Worm (Caenorhabditis elegans): ENCODE data around the gene R08C7.8.

The R08C7.8 gene

DNA sequence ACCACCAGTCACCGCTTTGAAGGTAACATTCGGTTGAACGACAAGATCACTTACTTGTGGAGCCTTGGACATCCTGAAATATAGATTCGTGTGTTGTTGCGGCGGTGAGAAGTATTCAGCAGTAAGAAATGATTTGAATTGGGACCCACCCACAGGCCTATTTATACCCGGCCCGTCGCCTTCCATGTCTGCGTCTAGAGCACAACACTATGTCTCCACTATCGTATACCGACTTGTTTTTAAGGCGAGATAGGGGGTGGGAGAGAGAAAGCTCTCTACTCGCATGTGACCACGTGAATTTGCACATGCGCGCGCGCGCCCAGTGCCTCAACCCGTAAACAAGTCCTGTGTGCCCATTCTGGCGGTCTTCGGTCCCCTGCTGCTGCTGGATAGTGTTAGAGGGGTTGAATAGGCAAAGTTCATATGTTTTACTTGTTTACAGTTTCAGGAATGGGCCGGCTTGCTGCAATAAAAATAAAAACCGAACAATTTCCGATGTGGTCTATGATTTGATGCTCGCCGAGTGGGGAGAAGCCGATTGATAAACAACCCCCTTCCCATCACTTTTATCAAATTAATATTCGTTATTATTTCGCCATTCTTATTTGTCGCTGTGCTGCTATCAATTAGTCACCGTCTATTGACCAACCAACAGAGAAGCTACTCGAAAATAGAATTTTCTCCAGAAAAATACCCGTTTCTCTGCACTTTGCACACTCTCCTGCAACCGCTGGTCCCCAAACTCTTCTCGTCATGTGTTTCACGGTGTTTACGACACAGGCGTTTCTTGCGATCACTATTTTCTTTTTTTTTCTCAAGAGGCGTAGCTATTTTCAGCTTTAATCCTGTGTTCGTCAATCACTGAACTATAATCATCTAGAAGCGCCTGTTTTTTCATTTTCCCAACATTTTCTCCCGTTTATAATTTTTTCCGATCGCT is 35.7 kb upstream of the R08C7.8 start (continued):
- TF ChIP-seq mep-1 (tag; optimal IDR thresholded peaks at IDR 0.05) (peak; percentile 39), nhr-85 (tag) (peak; percentile 71), unc-98 (GFP tag; IDR thresholded peaks at IDR 0.05) (0 out of 2 replicates have a peak, but pooled peaks have one; percentile 26), xbp-1 (tag; optimal IDR thresholded peaks at IDR 0.05) (peak; percentile 30), tbx-2 (tag; optimal IDR thresholded peaks at IDR 0.05) (peak; percentile 63), nhr-12 (tag; optimal IDR thresholded peaks at IDR 0.05) (no peak), lin-14 (GFP tag; optimal IDR thresholded peaks at IDR 0.05) (peak; percentile 94), zip-4 (GFP tag; optimal IDR thresholded peaks at IDR 0.05) (peak; percentile 36), fos-1 (tag; optimal IDR thresholded peaks at IDR 0.05) (no peak), nhr-71 (tag; optimal IDR thresholded peaks at IDR 0.05) (peak; percentile 84)

DNA sequence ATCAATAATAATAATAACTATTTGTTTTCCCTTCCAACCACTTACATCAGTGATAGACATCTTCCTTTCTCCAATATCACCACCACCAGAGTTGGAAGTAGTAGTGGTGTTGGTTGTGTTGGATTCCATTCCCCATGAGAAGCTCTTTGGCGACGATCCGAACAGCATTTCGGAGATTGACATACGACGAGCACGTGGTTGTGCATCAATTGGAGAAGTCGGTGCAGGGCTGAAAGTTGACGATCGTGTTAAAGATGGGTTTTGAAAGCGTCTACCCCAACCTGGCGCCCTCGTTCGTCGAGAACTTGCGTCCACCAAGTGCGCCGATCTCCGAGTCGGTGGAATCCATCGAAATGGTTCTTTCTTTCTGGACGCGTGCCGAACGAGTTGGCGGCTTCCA is 34.7 kb upstream of the R08C7.8 start:
- no peak for TF ChIP-seq nhr-237 (tag; optimal IDR thresholded peaks at IDR 0.05)
- no peak for TF ChIP-seq efl-1 (optimal IDR thresholded peaks at IDR 0.05)
- TF ChIP-seq efl-1 (GFP tag; optimal IDR thresholded peaks at IDR 0.05 in 1 of 2): peak in 1 of 2 experiments; percentile 86
- TF ChIP-seq unc-30 (tag; optimal IDR thresholded peaks at IDR 0.05): no peak

DNA sequence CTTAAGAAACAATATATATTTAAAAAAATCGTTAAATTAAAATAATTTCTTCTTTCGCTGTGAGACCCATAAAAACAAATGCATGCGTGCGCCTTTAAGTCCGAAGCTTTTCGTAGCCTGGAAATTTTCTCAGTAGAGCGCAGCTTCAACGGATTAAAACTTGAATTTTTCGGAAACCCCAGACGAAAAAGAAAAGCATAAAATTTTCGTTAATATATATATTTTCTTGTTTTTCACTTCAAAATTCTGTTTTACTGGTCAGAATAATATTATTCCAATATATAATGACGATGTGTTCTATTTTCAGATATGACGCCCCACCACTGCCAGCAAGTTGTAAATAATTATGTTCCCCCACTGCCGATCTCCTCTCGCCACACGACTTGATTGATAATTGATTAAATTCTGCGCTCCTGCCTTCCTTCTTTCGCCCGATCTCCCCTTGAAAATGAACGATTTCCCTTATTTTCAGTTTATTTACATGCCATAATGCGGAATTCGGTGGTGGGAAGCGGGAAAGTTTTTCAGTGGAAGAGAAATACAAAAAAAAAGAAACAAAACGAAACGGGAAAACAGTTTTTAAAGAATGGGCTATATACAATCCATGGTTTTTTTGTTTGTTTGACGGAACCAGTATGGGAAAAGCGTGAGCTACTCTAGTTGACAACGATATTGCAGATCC is 33.8 kb upstream of the R08C7.8 start:
- TF ChIP-seq aha-1 (tag; optimal IDR thresholded peaks at IDR 0.05) (no peak), pax-3 (tag; optimal IDR thresholded peaks at IDR 0.05) (peak; percentile 28), efl-1 (optimal IDR thresholded peaks at IDR 0.05) (peak in 1 of 2 experiments; percentile 17), efl-1 (GFP tag; optimal IDR thresholded peaks at IDR 0.05 in 1 of 2) (peak in 1 of 2 experiments; percentile 91), nhr-76 (tag; optimal IDR thresholded peaks at IDR 0.05) (no peak), swsn-7 (tag; optimal IDR thresholded peaks at IDR 0.05) (peak; percentile 19), fkh-10 (GFP tag; optimal IDR thresholded peaks at IDR 0.05) (no peak), nhr-11 (tag; optimal IDR thresholded peaks at IDR 0.05) (no peak), dsc-1 (tag; optimal IDR thresholded peaks at IDR 0.05) (no peak), C16A3.4 (tag; optimal IDR thresholded peaks at IDR 0.05) (peak; percentile 1), nhr-85 (tag) (peak; percentile 50), pag-3 (tag; optimal IDR thresholded peaks at IDR 0.05; ENCODE audit: borderline replicate concordance, insufficient read depth) (no peak), nhr-71 (tag; optimal IDR thresholded peaks at IDR 0.05) (peak; percentile 56), unc-62 (GFP tag; optimal IDR thresholded peaks at IDR 0.05) (no peak), Y116A8C.19 (tag; optimal IDR thresholded peaks at IDR 0.05; ENCODE audit: borderline replicate concordance) (no peak), unc-30 (tag; optimal IDR thresholded peaks at IDR 0.05) (no peak), nhr-90 (tag; optimal IDR thresholded peaks at IDR 0.05; ENCODE audit: poor library complexity) (peak; percentile 56), unc-130 (tag; optimal IDR thresholded peaks at IDR 0.05) (no peak), mep-1 (tag; optimal IDR thresholded peaks at IDR 0.05) (no peak), fkh-4 (tag; optimal IDR thresholded peaks at IDR 0.05; ENCODE audit: borderline replicate concordance) (no peak), hlh-17 (GFP tag; optimal IDR thresholded peaks at IDR 0.05; ENCODE audit: borderline replicate concordance) (no peak), rnt-1 (tag; optimal IDR thresholded peaks at IDR 0.05) (no peak), C34B4.2 (tag; optimal IDR thresholded peaks at IDR 0.05) (no peak), lin-35 (GFP tag; optimal IDR thresholded peaks at IDR 0.05) (peak in 1 of 2 experiments; percentile 27), fkh-8 (tag; optimal IDR thresholded peaks at IDR 0.05) (peak; percentile 24), vab-15 (tag; optimal IDR thresholded peaks at IDR 0.05) (no peak), ztf-4 (tag; optimal IDR thresholded peaks at IDR 0.05) (peak; percentile 39), nhr-237 (tag; optimal IDR thresholded peaks at IDR 0.05) (no peak), ceh-63 (GFP tag; optimal IDR thresholded peaks at IDR 0.05) (no peak), xbp-1 (tag; optimal IDR thresholded peaks at IDR 0.05) (no peak), sup-37 (GFP tag; optimal IDR thresholded peaks at IDR 0.05) (peak; percentile 42), nhr-20 (tag; optimal IDR thresholded peaks at IDR 0.05) (peak; percentile 20), mdl-1 (tag; optimal IDR thresholded peaks at IDR 0.05) (no peak), nhr-47 (tag; optimal IDR thresholded peaks at IDR 0.05) (peak; percentile 33), nhr-19 (GFP tag; conservative IDR thresholded peaks at IDR 0.05) (peak; percentile 29), ceh-88 (GFP tag; IDR thresholded peaks at IDR 0.05) (0 out of 2 replicates have a peak, but pooled peaks have one; percentile 51), F16B12.6 (tag; optimal IDR thresholded peaks at IDR 0.05) (no peak), zag-1 (tag; optimal IDR thresholded peaks at IDR 0.05) (no peak), ama-1 (optimal IDR thresholded peaks at IDR 0.05) (peak; percentile 95)

All from whole organism, L1 larva.